Worm (Caenorhabditis elegans): ENCODE data around the gene Y57A10C.9.

The Y57A10C.9 gene

ce11 chrII:12438441-12438840 is at the start of gene Y57A10C.9:
Y57A10C.9 (minus strand) TSS chrII:12438541.
- no peak for TF ChIP-seq unc-62 (GFP tag; optimal IDR thresholded peaks at IDR 0.05)

- TF ChIP-seq unc-62 (GFP tag; optimal IDR thresholded peaks at IDR 0.05) = no peak
Measured at ce11 chrII:12485060-12485459, 46.7 kb upstream of the Y57A10C.9 start, which contains the start of gene F15A4.10. F15A4.10 (minus strand) TSS chrII:12485160.

ce11 chrII:12482622-12483021 is 44.3 kb upstream of the Y57A10C.9 start, which contains the start of gene fbxb-102:
fbxb-102 (plus strand) TSS chrII:12482922.
- TF ChIP-seq unc-62 (GFP tag; optimal IDR thresholded peaks at IDR 0.05) = no peak

DNA sequence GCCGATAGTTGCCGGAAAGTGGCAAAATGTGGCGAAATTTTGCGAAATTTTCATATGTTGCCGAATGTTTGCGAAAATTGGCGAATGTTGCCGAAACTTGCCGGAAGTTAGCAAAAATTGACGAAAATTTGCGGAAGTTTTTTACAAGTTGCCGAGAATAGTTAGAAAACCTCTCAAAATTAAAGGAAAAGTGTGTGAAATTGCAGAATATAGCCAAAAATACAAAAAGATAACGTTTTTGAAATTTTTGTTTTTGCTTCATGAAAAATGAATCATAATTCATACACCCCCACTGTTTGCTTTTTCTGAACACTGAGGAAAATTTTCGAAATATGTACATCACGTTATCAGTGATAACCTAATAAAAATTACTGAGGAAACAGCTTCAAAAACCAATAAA is 43.3 kb upstream of the Y57A10C.9 start:
- TF ChIP-seq unc-62 (GFP tag; optimal IDR thresholded peaks at IDR 0.05) = no peak

DNA sequence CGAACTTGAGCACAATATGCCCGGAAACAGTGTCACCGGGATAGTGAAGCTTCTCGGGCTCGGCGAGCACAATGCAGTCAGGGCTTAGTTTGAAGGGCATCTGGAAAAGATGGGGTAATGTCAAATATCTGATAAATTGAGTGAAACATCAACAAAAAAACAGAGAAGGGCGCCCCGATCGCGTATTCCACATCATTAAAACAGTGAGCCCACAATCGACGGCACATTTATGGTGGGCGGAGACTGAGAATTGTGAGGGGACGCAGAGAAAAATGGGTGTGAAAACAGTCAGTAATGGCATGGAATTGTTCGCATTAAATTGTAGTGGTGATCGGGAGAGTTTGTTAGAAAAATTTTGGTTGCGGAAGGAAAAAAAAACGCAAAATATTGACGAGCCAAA is 42.5 kb upstream of the Y57A10C.9 start, which contains the start of gene arrd-9:
TSS of gene arrd-9 (minus strand) at position 101 of the 400 bp plus-strand sequence.
- no peak for TF ChIP-seq unc-62 (GFP tag; optimal IDR thresholded peaks at IDR 0.05)

DNA sequence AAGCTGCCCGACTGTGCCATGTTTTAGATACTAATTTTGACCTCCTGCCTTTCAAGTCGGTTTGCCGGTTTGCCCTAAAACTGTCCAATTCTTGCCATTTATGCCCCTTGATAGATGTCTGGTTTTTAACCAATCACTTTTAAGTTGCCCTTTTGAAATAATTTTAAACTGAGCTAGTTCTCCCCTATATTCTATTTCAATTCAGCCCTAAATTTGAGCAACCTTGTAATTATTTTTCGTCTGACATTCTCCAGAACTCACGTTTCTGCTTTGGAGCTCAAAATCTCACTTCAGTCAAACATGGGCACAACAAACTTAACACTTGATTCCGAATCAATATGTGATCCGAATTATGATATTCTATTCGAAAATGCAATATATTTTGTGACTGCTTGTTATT is 35.1 kb upstream of the Y57A10C.9 start, which contains the start of gene srg-17:
TSS of gene srg-17 (plus strand) at position 301 of the 400 bp plus-strand sequence.
- no peak for TF ChIP-seq unc-62 (GFP tag; optimal IDR thresholded peaks at IDR 0.05)

DNA sequence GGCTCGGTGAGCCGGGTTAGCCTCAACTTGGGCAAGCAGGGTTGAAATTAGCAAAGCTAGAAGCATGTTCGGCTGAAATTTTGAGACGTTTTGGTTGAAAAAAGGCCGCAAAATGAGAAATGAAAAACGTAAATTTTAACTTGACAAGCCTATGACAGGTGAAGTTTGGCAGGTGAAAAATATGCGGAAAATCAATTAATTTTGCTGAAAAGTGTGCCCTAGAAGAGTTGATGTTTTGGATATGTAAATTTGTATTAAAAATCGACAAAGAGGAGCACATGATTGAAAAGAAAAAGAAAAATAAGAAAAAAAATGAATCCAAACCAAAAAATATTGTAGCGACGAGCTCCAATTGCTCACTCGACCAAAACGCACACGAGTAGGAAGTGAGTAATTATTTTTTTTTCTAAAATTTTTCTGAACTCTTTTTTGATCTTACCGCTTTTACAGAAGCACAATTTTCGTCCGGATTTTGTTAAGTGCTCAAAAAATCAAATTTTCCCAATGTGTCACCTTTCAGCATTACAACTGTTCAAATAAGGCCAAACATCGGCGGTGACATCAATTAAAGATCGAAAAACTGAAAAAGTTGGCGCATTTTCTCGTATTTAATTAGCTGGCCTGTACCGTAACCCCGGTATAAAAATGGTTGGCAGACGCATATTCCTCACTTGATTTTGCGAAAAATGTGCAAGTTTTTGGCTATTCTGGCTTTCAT is 33.0 kb upstream of the Y57A10C.9 start, which contains the start of the genes F15A4.5 and phat-8:
TSS of gene F15A4.5 (minus strand) at position 101 of the 718 bp plus-strand sequence.
TSS of gene phat-8 (plus strand) at position 668 of the 718 bp plus-strand sequence.
- TF ChIP-seq unc-62 (GFP tag; optimal IDR thresholded peaks at IDR 0.05) = no peak

DNA sequence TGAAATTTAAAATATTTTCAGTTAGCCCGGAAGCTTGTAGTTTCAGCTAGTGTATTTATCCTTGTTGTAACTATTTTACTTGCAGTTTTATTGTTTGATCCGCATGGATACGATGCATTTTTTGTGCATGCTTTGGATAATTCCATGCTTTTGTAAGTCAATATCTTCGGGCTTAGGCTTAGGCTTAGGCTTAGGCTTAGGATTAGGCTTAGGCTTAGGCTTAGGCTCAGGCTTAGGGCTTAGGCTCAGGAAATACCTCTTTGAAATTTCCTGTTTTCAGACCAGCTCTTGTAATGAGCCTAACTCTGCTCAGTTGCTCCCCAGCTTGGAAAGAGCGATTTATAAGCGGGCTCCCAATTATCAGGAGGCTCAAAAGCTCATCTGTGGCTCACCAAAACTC is 28.7 kb upstream of the Y57A10C.9 start, which contains the start of gene srg-16:
TSS of gene srg-16 (plus strand) at position 87 of the 400 bp plus-strand sequence.
- no peak for TF ChIP-seq unc-62 (GFP tag; optimal IDR thresholded peaks at IDR 0.05)

ce11 chrII:12465557-12465956 is 27.2 kb upstream of the Y57A10C.9 start, which contains the start of gene sre-37:
sre-37 (plus strand) TSS chrII:12465857.
- no peak for TF ChIP-seq unc-62 (GFP tag; optimal IDR thresholded peaks at IDR 0.05)

DNA sequence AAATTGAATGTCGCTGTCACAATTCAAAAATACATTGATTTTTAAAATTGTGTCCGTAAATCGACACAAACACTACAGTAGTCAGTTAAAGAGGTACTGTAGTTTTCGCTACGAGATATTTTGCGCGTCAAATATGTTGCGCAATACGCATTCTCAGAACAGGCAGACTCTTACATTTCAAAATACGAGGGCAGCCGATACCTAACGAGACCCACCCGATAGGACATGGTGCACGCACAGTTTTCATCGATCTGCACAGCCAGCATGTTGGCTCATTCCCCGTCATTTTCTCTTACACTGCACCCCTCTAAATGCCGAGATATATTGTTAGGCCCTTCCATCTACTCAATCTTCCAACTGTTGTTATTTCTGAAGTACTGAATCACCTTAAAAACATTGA is 23.9 kb upstream of the Y57A10C.9 start, which contains the start of gene F15A4.2:
TSS of gene F15A4.2 (plus strand) at position 301 of the 400 bp plus-strand sequence.
- no peak for TF ChIP-seq unc-62 (GFP tag; optimal IDR thresholded peaks at IDR 0.05)

ce11 chrII:12460602-12461453 is 22.5 kb upstream of the Y57A10C.9 start, which contains the start of gene tag-280:
tag-280 (plus strand) TSS chrII:12460652.
- no peak for TF ChIP-seq unc-62 (GFP tag; optimal IDR thresholded peaks at IDR 0.05)

ce11 chrII:12459422-12459821 is 21.1 kb upstream of the Y57A10C.9 start, which contains the start of gene tag-281:
tag-281 (plus strand) TSS chrII:12459761.
- TF ChIP-seq unc-62 (GFP tag; optimal IDR thresholded peaks at IDR 0.05) = no peak

DNA sequence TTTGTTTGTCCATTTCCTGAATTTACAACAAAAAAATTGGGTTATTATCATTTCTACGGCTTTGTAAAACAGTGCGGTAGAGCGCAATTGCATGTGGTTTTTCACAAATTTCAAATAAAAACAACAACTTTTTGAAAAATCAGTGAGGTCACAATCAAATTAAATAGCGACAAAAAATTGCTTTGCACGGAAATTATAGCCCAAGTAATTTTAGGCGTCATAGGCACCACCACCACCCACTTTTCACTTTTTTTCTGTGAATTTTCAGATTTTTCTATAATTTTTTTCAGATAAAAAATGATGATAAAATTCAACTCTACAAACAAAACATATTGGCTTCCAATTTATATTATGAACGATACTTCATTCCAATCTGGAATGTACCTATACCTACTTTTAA is 18.9 kb upstream of the Y57A10C.9 start, which contains the start of gene sre-38:
TSS of gene sre-38 (plus strand) at position 301 of the 400 bp plus-strand sequence.
- no peak for TF ChIP-seq unc-62 (GFP tag; optimal IDR thresholded peaks at IDR 0.05)

ce11 chrII:12456633-12457032 is 18.3 kb upstream of the Y57A10C.9 start, which contains the start of gene sre-32:
sre-32 (minus strand) TSS chrII:12456733.
- TF ChIP-seq unc-62 (GFP tag; optimal IDR thresholded peaks at IDR 0.05) = no peak

- no peak for TF ChIP-seq unc-62 (GFP tag; optimal IDR thresholded peaks at IDR 0.05)
Measured at ce11 chrII:12452754-12453352, 14.5 kb upstream of the Y57A10C.9 start, which contains the start of the genes sre-35 and sre-33. sre-35 (minus strand) TSS chrII:12452854. sre-33 (plus strand) TSS chrII:12453302.
